Worm (Caenorhabditis elegans): ENCODE results near the gene F43C11.1.

ce11 chrII:2335572-2335971, 21.3 kb upstream of the F43C11.1 start, which contains the start of gene F43C11.7:
- TF ChIP-seq ztf-11 (tag; optimal IDR thresholded peaks at IDR 0.05) (no peak), ama-1 (optimal IDR thresholded peaks at IDR 0.05) (no peak), vab-15 (tag; optimal IDR thresholded peaks at IDR 0.05) (no peak), zag-1 (tag; optimal IDR thresholded peaks at IDR 0.05) (no peak), nhr-20 (tag; optimal IDR thresholded peaks at IDR 0.05) (peak; percentile 30), fos-1 (tag; optimal IDR thresholded peaks at IDR 0.05) (no peak)
